Fruit fly (Drosophila melanogaster): ENCODE measurements around the gene CG46316.

Gene CG46316

dm6 chr3R:24712375-24712830, at the start of gene CG46316, which contains the start of gene CG13627:
TSS of gene CG46316 (plus strand) at chr3R:24712780.
TSS of gene CG13627 (plus strand) at chr3R:24712780.
- TF ChIP-seq CG8478 (optimal IDR thresholded peaks at IDR 0.05) (no peak), CTCF (optimal IDR thresholded peaks at IDR 0.05) (no peak)

- no peak for TF ChIP-seq CTCF (optimal IDR thresholded peaks at IDR 0.05)
- no peak for TF ChIP-seq CG8478 (optimal IDR thresholded peaks at IDR 0.05)
These were observed 49.5 kb upstream of the CG46316 start for dm6 chr3R:24663044-24663443.

dm6 chr3R:24667538-24668207, 44.9 kb upstream of the CG46316 start:
- TF ChIP-seq CTCF (optimal IDR thresholded peaks at IDR 0.05) (no peak), CG8478 (optimal IDR thresholded peaks at IDR 0.05) (no peak)

- no peak for TF ChIP-seq CTCF (optimal IDR thresholded peaks at IDR 0.05)
- TF ChIP-seq CG8478 (optimal IDR thresholded peaks at IDR 0.05), result no peak
These were observed 40.9 kb upstream of the CG46316 start for dm6 chr3R:24671662-24672061.

- TF ChIP-seq CG8478 (optimal IDR thresholded peaks at IDR 0.05) (no peak), CTCF (optimal IDR thresholded peaks at IDR 0.05) (no peak)
These were observed 19.7 kb upstream of the CG46316 start for dm6 chr3R:24692863-24693262.

- TF ChIP-seq CG8478 (optimal IDR thresholded peaks at IDR 0.05) (no peak), CTCF (optimal IDR thresholded peaks at IDR 0.05) (no peak)
These were observed 13.3 kb upstream of the CG46316 start for dm6 chr3R:24699309-24699708.

dm6 chr3R:24717289-24717688, 4.7 kb downstream of the CG46316 start, which contains the start of gene Polr2L:
TSS of gene Polr2L (plus strand) at chr3R:24717511.
- TF ChIP-seq CG8478 (optimal IDR thresholded peaks at IDR 0.05) (no peak), CTCF (optimal IDR thresholded peaks at IDR 0.05) (no peak)

- no peak for TF ChIP-seq CTCF (optimal IDR thresholded peaks at IDR 0.05)
- TF ChIP-seq CG8478 (optimal IDR thresholded peaks at IDR 0.05), result no peak
These were observed 7.0 kb downstream of the CG46316 start, which contains the start of the genes CG13630 and tok for dm6 chr3R:24719314-24720290. TSS of gene CG13630 (minus strand) at chr3R:24719364. TSS of gene tok (plus strand) at chr3R:24719697.

- TF ChIP-seq CG8478 (optimal IDR thresholded peaks at IDR 0.05), result no peak
- TF ChIP-seq CTCF (optimal IDR thresholded peaks at IDR 0.05), result no peak
These were observed 8.1 kb downstream of the CG46316 start for dm6 chr3R:24720459-24721370.

- TF ChIP-seq CTCF (optimal IDR thresholded peaks at IDR 0.05) (no peak), CG8478 (optimal IDR thresholded peaks at IDR 0.05) (no peak)
These were observed 13.8 kb downstream of the CG46316 start for dm6 chr3R:24726347-24726891.

dm6 chr3R:24727038-24727437, 14.5 kb downstream of the CG46316 start:
- no peak for TF ChIP-seq CTCF (optimal IDR thresholded peaks at IDR 0.05)
- no peak for TF ChIP-seq CG8478 (optimal IDR thresholded peaks at IDR 0.05)

- TF ChIP-seq CTCF (optimal IDR thresholded peaks at IDR 0.05), result no peak
- TF ChIP-seq CG8478 (optimal IDR thresholded peaks at IDR 0.05), result no peak
These were observed 36.7 kb downstream of the CG46316 start, which contains the start of gene tld for dm6 chr3R:24749055-24749992. TSS of gene tld (plus strand) at chr3R:24749731.

dm6 chr3R:24753561-24754027, 41.0 kb downstream of the CG46316 start, which contains the start of gene asp:
TSS of gene asp (plus strand) at chr3R:24753849.
- TF ChIP-seq CG8478 (optimal IDR thresholded peaks at IDR 0.05), result no peak
- no peak for TF ChIP-seq CTCF (optimal IDR thresholded peaks at IDR 0.05)
